Fruit fly (Drosophila melanogaster): ENCODE results near the gene CG32988.
A peak's percentile ranks its signal among the peaks of the same experiment; 100 is the strongest.

CG32988 gene

dm6 chr2L:8834806-8835483 is 29.7 kb upstream of the CG32988 start (continued):
- TF ChIP-seq al (GFP tag; IDR thresholded peaks at IDR 0.05), result no peak
- no peak for TF ChIP-seq Opbp (GFP tag; IDR thresholded peaks at IDR 0.05; ENCODE audit: partially characterized antibody)
- TF ChIP-seq sens-2 (GFP tag; IDR thresholded peaks at IDR 0.05), result peak; percentile 80
- TF ChIP-seq CG30020 (tag; optimal IDR thresholded peaks at IDR 0.05), result no peak
- TF ChIP-seq dimm (GFP tag; IDR thresholded peaks at IDR 0.05), result peak; percentile 48
- peak; percentile 54 for TF ChIP-seq PHDP (tag; optimal IDR thresholded peaks at IDR 0.05)
- no peak for TF ChIP-seq prd (optimal IDR thresholded peaks at IDR 0.05)
- TF ChIP-seq prd (GFP tag; IDR thresholded peaks at IDR 0.05), result peak; percentile 73
- TF ChIP-seq Lpt (GFP tag; optimal IDR thresholded peaks at IDR 0.05), result no peak
- TF ChIP-seq Oaz (GFP tag; IDR thresholded peaks at IDR 0.05), result peak; percentile 63
- TF ChIP-seq CG4707 (GFP tag; optimal IDR thresholded peaks at IDR 0.05), result peak; percentile 6
- TF ChIP-seq Hey (tag; optimal IDR thresholded peaks at IDR 0.05), result no peak
- peak; percentile 20 for TF ChIP-seq caup (GFP tag; optimal IDR thresholded peaks at IDR 0.05; ENCODE audit: severe bottlenecking)
- TF ChIP-seq mam (GFP tag; optimal IDR thresholded peaks at IDR 0.05), result no peak
- TF ChIP-seq tio (GFP tag; optimal IDR thresholded peaks at IDR 0.05), result no peak
- TF ChIP-seq bsh (GFP tag; optimal IDR thresholded peaks at IDR 0.05), result peak in 1 of 2 experiments; percentile 73
- TF ChIP-seq tgo (GFP tag; IDR thresholded peaks at IDR 0.05), result peak; percentile 76
- TF ChIP-seq CG18011 (GFP tag; optimal IDR thresholded peaks at IDR 0.05), result no peak
- TF ChIP-seq D19B (GFP tag; optimal IDR thresholded peaks at IDR 0.05), result no peak
- TF ChIP-seq chif (GFP tag; optimal IDR thresholded peaks at IDR 0.05), result peak; percentile 40 to 64
- TF ChIP-seq wdn (GFP tag; IDR thresholded peaks at IDR 0.05), result peak; percentile 30; the same call in 1 of the 2 replicates
- peak; percentile 37 for TF ChIP-seq CG15269 (tag; optimal IDR thresholded peaks at IDR 0.05)
- no peak for TF ChIP-seq Spps (tag; optimal IDR thresholded peaks at IDR 0.05)
- TF ChIP-seq en (GFP tag; optimal IDR thresholded peaks at IDR 0.05), result peak; percentile 29
- no peak for TF ChIP-seq CG12155 (GFP tag; optimal IDR thresholded peaks at IDR 0.05)
- TF ChIP-seq dpn (GFP tag; optimal IDR thresholded peaks at IDR 0.05), result peak; percentile 1 to 49
- no peak for TF ChIP-seq zf30C (GFP tag; optimal IDR thresholded peaks at IDR 0.05)
- TF ChIP-seq ewg (GFP tag; optimal IDR thresholded peaks at IDR 0.05), result peak; percentile 56
- no peak for TF ChIP-seq CG6654 (GFP tag; optimal IDR thresholded peaks at IDR 0.05)
- TF ChIP-seq gro (GFP tag; optimal IDR thresholded peaks at IDR 0.05), result no peak
- peak; percentile 9 for TF ChIP-seq NfI (GFP tag; optimal IDR thresholded peaks at IDR 0.05)
- peak; percentile 58; the same call in 2 of the 3 replicates for TF ChIP-seq CG14860 (GFP tag; IDR thresholded peaks at IDR 0.05; ENCODE audit: partially characterized antibody)
- no peak for TF ChIP-seq CG31365 (tag; optimal IDR thresholded peaks at IDR 0.05)
- TF ChIP-seq MESR4 (GFP tag; optimal IDR thresholded peaks at IDR 0.05), result no peak
- TF ChIP-seq Abd-B (GFP tag; optimal IDR thresholded peaks at IDR 0.05), result peak; percentile 73
- no peak for TF ChIP-seq sima (GFP tag; optimal IDR thresholded peaks at IDR 0.05)
- TF ChIP-seq Neu2 (GFP tag; optimal IDR thresholded peaks at IDR 0.05; ENCODE audit: borderline replicate concordance), result peak; percentile 18
- TF ChIP-seq her (GFP tag; optimal IDR thresholded peaks at IDR 0.05), result no peak
- TF ChIP-seq grau (tag; optimal IDR thresholded peaks at IDR 0.05), result peak; percentile 50
- 0 out of 2 replicates have a peak, but pooled peaks have one; percentile 70 for TF ChIP-seq CG32767 (GFP tag; IDR thresholded peaks at IDR 0.05)
- no peak for TF ChIP-seq CG9876 (GFP tag; optimal IDR thresholded peaks at IDR 0.05)
- peak; percentile 77 for TF ChIP-seq CG18476 (GFP tag; optimal IDR thresholded peaks at IDR 0.05)
- TF ChIP-seq wor (GFP tag; IDR thresholded peaks at IDR 0.05), result peak; percentile 81
- TF ChIP-seq oc (tag; optimal IDR thresholded peaks at IDR 0.05), result peak; percentile 42
- no peak for TF ChIP-seq CG6765 (GFP tag; optimal IDR thresholded peaks at IDR 0.05)
- TF ChIP-seq Med (GFP tag), result peak; percentile 87
- TF ChIP-seq chm (GFP tag; IDR thresholded peaks at IDR 0.05), result peak; percentile 82
- TF ChIP-seq tin (GFP tag; optimal IDR thresholded peaks at IDR 0.05), result peak; percentile 79
- no peak for TF ChIP-seq ato (GFP tag; IDR thresholded peaks at IDR 0.05; ENCODE audit: partially characterized antibody)
